Fruit fly (Drosophila melanogaster) whole organism: ENCODE results near the gene TpnC73F.

Experiments
- CG8478 ChIP-seq: fragments of >200 bp; optimal IDR thresholded peaks from 2 replicates; lab custom pipeline; 2018; ENCODE audit warnings: inconsistent platforms
- Dll ChIP-seq: fragments of >200 bp; optimal IDR thresholded peaks from 2 replicates; lab custom pipeline; 2017
- EcR ChIP-seq, 2 experiments: fragments of >200 bp; optimal IDR thresholded peaks; 2 replicates each; lab custom pipeline; 2017; ENCODE audit warnings: missing biosample characterization in 2 of 2, missing genetic modification characterization in 2 of 2, missing genetic modification reagents in 2 of 2
- pan ChIP-seq: fragments of >200 bp; optimal IDR thresholded peaks from 2 replicates; lab custom pipeline; 2017
- psq ChIP-seq: fragments of >200 bp; optimal IDR thresholded peaks from 2 replicates; lab custom pipeline; 2017
- usp ChIP-seq: fragments of >200 bp; optimal IDR thresholded peaks from 2 replicates; lab custom pipeline; 2017; ENCODE audit warnings: missing biosample characterization, missing genetic modification characterization, mixed read lengths

The TpnC73F gene

dm6 chr3L:17045431-17046238 is at the start of gene TpnC73F:
Gene TpnC73F (plus strand): TSS chr3L:17046063.
- TF ChIP-seq pan (no peak), psq (lab: Kevin White, UChicago) (no peak), CG8478 (lab: Kevin White, UChicago) (no peak), usp (GFP tag; lab: Kevin White, UChicago) (no peak), EcR (GFP tag; optimal IDR thresholded peaks at IDR 0.05; lab: Kevin White, UChicago) (no peak)

DNA sequence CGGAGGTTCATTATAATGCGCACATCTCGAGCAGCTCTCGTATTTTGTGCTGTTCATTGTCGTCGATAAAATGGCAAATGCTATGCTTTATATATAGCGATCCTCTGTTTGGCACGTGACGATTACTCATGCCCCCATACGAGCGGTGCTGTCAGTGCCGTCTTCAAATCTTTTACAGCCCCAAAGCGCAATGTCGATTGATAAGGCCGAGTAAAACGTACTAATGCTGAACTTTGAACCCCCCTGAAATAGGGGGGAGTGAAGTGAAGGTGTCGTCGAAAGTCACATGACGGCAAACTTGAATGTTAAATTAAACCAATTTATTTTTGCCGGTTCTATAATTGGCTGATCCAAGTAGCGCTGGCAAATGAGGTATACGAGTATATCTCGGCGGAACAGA is 45.6 kb upstream of the TpnC73F start:
- TF ChIP-seq psq (lab: Kevin White, UChicago): no peak

DNA sequence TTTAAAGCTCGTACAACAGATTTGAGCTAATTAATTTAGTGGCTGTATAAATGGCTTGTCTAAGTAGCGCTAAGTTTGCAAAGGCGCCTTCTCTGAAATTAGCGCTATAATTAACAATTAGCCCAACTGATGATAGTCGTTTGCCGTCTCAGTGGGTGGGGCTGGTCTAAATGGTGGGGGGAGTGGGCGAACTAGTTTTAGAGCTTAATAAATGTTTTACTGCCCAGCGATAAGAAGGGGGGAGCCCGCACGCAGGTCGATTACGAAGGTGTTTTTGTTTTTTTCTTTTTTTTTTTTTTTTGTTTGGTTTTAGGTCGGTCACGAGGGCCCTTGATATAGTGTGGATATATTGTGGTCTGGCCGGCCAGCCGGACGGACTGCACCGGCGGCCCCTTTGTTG is 44.8 kb upstream of the TpnC73F start:
- TF ChIP-seq psq (lab: Kevin White, UChicago) (no peak), pan (no peak), CG8478 (lab: Kevin White, UChicago) (no peak), EcR (GFP tag; optimal IDR thresholded peaks at IDR 0.05; lab: Kevin White, UChicago) (no peak), usp (GFP tag; lab: Kevin White, UChicago) (no peak), Dll (lab: Kevin White, UChicago) (no peak)

DNA sequence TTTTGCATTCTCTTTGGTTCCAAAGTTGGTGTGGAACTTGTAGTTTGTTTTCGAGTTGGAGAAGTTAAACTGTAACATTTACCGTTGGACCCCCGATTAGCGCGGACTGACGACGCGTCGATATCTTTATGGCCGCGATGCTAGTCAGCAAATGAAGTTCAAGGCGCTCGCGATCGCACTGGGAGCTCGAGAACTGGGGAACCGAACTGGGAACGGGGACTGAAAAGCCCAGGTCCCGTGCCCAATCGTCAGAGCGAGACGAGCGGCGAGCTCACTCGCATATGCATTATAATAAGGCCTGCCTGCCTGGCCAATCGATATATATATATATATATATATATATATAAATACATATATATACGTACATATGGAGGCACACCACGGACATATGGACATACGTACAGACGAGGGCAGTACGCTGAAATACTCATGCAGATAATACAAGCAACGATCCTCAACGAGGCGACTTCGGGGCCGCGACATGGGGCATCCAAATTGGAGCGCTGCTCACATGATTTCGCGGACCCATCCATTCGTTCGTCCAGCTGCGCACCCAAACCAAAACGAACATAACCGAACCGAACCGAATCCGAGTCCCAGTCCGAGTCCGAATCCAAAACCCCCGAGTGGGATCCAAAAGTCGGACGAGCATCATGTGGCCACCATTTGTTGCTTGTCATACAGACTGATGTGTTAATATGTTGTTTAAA is 43.6 kb upstream of the TpnC73F start:
- TF ChIP-seq psq (lab: Kevin White, UChicago) (no peak), pan (no peak)

- no peak for TF ChIP-seq usp (GFP tag; lab: Kevin White, UChicago)
- no peak for TF ChIP-seq pan
- no peak for TF ChIP-seq psq (lab: Kevin White, UChicago)
- no peak for TF ChIP-seq CG8478 (lab: Kevin White, UChicago)
- TF ChIP-seq Dll (lab: Kevin White, UChicago): no peak
- no peak for TF ChIP-seq EcR (GFP tag; optimal IDR thresholded peaks at IDR 0.05; lab: Kevin White, UChicago)
These were observed 42.4 kb upstream of the TpnC73F start for dm6 chr3L:17003251-17004171.

dm6 chr3L:17004218-17004759 is 41.6 kb upstream of the TpnC73F start:
- no peak for TF ChIP-seq pan
- TF ChIP-seq usp (GFP tag; lab: Kevin White, UChicago): no peak
- no peak for TF ChIP-seq Dll (lab: Kevin White, UChicago)
- TF ChIP-seq EcR (GFP tag; optimal IDR thresholded peaks at IDR 0.05; lab: Kevin White, UChicago): no peak
- TF ChIP-seq psq (lab: Kevin White, UChicago): no peak

DNA sequence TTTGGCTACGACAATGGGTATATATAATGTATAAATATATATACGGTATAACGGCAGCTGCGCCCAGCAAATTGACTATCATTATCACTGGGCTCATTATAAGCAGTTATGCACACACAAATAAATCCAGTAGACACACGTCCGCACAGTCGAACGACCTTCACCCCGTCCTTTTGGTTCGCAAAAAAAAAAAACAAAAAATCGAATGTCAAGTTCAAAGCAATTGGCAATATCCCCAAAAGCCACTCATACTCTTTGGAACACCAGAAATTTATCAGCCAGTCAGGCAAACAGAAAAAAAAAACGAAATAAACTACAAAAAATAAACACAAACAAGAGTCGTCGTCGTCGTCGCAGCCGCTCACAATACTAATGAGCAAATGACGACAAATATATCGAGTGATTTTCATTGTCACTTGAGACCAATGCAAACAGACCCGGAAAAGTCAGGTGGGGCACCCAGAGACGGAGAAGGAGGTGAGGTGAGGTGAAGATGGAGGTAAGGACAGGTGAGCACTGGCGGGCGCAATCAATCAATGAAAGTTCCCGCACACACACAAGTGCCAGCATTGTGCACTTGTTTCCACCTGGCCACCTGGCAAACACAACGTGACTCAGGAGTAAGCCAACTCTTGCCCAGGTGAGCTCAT is 41.0 kb upstream of the TpnC73F start:
- no peak for TF ChIP-seq pan
- no peak for TF ChIP-seq CG8478 (lab: Kevin White, UChicago)
- no peak for TF ChIP-seq usp (GFP tag; lab: Kevin White, UChicago)
- TF ChIP-seq psq (lab: Kevin White, UChicago): no peak
- TF ChIP-seq Dll (lab: Kevin White, UChicago): no peak
- TF ChIP-seq EcR (GFP tag; optimal IDR thresholded peaks at IDR 0.05; lab: Kevin White, UChicago): no peak

DNA sequence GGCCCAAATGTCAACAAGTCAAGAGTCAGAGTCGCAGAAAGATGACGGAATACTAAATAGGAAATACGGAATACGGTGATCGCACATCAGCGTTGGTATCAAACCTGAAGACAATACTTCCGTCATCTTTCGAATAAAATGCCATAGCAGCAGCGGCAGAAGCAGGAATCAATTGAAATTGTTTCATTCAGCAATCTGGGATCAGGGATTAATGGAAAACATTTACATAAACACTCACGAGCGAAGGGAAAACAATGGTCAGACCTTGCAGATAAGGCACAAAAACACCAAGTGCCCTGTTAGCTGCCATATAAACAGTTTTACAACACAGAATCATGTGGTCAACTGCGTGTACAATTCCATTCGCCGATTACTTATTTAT is 40.5 kb upstream of the TpnC73F start:
- TF ChIP-seq psq (lab: Kevin White, UChicago): no peak
- TF ChIP-seq EcR (GFP tag; optimal IDR thresholded peaks at IDR 0.05; lab: Kevin White, UChicago): no peak
- no peak for TF ChIP-seq Dll (lab: Kevin White, UChicago)

dm6 chr3L:17006250-17006693 is 39.6 kb upstream of the TpnC73F start:
- TF ChIP-seq psq (lab: Kevin White, UChicago) (no peak), usp (GFP tag; lab: Kevin White, UChicago) (no peak), CG8478 (lab: Kevin White, UChicago) (no peak)

DNA sequence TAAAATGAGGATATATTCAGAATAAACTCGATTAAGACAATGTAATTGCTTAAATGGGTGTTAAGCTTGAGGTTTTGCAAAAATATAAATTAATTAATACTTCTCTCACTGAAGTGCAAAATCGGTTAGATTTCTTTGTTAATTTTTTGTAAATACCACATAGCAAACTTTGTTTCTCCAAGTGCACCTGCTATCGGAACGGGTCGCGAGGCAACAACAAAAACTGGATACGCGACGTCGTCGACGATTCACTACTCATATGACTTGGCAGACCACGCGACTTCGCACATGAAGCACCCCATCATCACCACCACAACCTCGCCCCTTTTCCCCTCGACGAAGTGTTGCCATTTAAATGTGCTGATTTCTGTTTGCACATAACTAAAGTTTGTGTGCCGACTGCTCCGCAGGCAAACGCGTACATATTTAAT is 38.8 kb upstream of the TpnC73F start:
- TF ChIP-seq EcR (GFP tag; optimal IDR thresholded peaks at IDR 0.05; lab: Kevin White, UChicago): no peak
- no peak for TF ChIP-seq pan
- no peak for TF ChIP-seq usp (GFP tag; lab: Kevin White, UChicago)
- TF ChIP-seq psq (lab: Kevin White, UChicago): no peak
- TF ChIP-seq CG8478 (lab: Kevin White, UChicago): no peak

DNA sequence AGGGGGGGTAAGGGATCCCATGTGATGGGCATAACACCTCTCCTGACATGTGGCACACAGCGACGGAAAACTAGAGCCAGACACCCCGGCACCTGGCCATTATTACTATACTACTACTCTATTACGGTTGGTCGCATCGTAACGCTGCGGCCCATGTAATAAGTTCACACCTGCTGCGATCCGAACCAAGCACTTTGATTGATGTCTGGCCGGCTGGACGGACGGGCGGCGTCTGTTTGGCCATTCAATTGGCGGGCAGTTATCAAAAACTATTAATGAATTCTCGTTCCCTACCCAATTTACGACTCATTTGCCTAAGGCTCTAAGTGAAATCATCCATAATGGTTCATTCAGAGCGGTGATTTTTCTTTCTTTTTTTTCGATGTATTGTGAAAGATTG is 38.4 kb upstream of the TpnC73F start:
- TF ChIP-seq CG8478 (lab: Kevin White, UChicago) (no peak), psq (lab: Kevin White, UChicago) (no peak), EcR (GFP tag; optimal IDR thresholded peaks at IDR 0.05; lab: Kevin White, UChicago) (no peak)
